Worm (Caenorhabditis elegans) whole organism, mixed stage, embryonic: Measurements from ENCODE around the gene C25G4.7.

Experiments used
- blmp-1 ChIP-seq: fragments of 150-350 bp; optimal IDR thresholded peaks from 2 replicates; lab custom pipeline; 2014; ENCODE audit warnings: missing biosample characterization, missing genetic modification characterization
- ceh-43 ChIP-seq: fragments of 200-800 bp; sonication (Bioruptor generic); optimal IDR thresholded peaks from 2 replicates; lab custom pipeline; 2018; ENCODE audit warnings: mild to moderate bottlenecking, missing genetic modification characterization, moderate library complexity, missing compliant biosample characterization
- elt-1 ChIP-seq: sonication (generic microtip); optimal IDR thresholded peaks from 2 replicates; lab custom pipeline; 2017; ENCODE audit warnings: missing genetic modification characterization, mild to moderate bottlenecking, missing compliant biosample characterization, antibody characterized with exemption, moderate library complexity, borderline replicate concordance; ENCODE audit not compliant: insufficient read depth
- hlh-1 ChIP-seq: fragments of 150-350 bp; optimal IDR thresholded peaks from 2 replicates; lab custom pipeline; 2014; ENCODE audit warnings: missing biosample characterization, missing genetic modification reagents, missing genetic modification characterization
- mab-5 ChIP-seq: fragments of 150-350 bp; optimal IDR thresholded peaks from 2 replicates; lab custom pipeline; 2014; ENCODE audit warnings: missing biosample characterization, missing genetic modification characterization
- mep-1 ChIP-seq: fragments of 150-350 bp; optimal IDR thresholded peaks from 2 replicates; lab custom pipeline; 2017; ENCODE audit warnings: missing biosample characterization, missing genetic modification reagents, missing genetic modification characterization, inconsistent platforms
- nhr-12 ChIP-seq: fragments of 150-350 bp; optimal IDR thresholded peaks from 2 replicates; lab custom pipeline; 2014; ENCODE audit warnings: missing biosample characterization, missing genetic modification characterization
- nhr-237 ChIP-seq: fragments of 150-350 bp; optimal IDR thresholded peaks from 2 replicates; lab custom pipeline; 2014; ENCODE audit warnings: missing biosample characterization, missing genetic modification characterization
- nhr-76 ChIP-seq: sonication (generic microtip); optimal IDR thresholded peaks from 2 replicates; lab custom pipeline; 2017; ENCODE audit warnings: missing biosample characterization, missing genetic modification characterization
- pha-4 ChIP-seq: fragments of 150-350 bp; optimal IDR thresholded peaks from 2 replicates; lab custom pipeline; 2018; ENCODE audit warnings: missing biosample characterization, missing genetic modification reagents, missing genetic modification characterization
- snpc-4 ChIP-seq: fragments of 150-350 bp; optimal IDR thresholded peaks from 2 replicates; lab custom pipeline; 2014; ENCODE audit warnings: missing biosample characterization, missing genetic modification characterization
- ztf-11 ChIP-seq: fragments of 150-350 bp; optimal IDR thresholded peaks from 2 replicates; lab custom pipeline; 2014; ENCODE audit warnings: missing biosample characterization, missing genetic modification characterization

- TF ChIP-seq blmp-1 (no peak), mep-1 (tag; lab: Kevin White, UChicago) (no peak), mab-5 (no peak), ztf-11 (no peak), pha-4 (tag; lab: Kevin White, UChicago) (no peak), elt-1 (no peak), hlh-1 (tag; lab: Kevin White, UChicago) (no peak), nhr-76 (tag; lab: Kevin White, UChicago) (no peak), snpc-4 (no peak), nhr-12 (no peak), nhr-237 (tag; lab: Kevin White, UChicago) (no peak), ceh-43 (GFP tag; lab: Kevin White, UChicago) (no peak)
Observed at ce11 chrIV:12467761-12468160, 11.0 kb downstream of the C25G4.7 start.
